Worm (Caenorhabditis elegans) whole organism, L1 larva: Measurements from ENCODE around the gene C44C10.15.
A peak's percentile ranks its signal among the peaks of the same experiment; 100 is the strongest.

ENCODE experiments used
- Y116A8C.19 ChIP-seq: sonication (generic microtip); optimal IDR thresholded peaks from 2 replicates; lab custom pipeline; 2016; ENCODE audit warnings: missing compliant biosample characterization, missing genetic modification characterization, borderline replicate concordance
- aha-1 ChIP-seq: fragments of 150-350 bp; optimal IDR thresholded peaks from 2 replicates; lab custom pipeline; 2014; ENCODE audit warnings: missing biosample characterization, missing genetic modification characterization
- alr-1 ChIP-seq: fragments of 200-800 bp; sonication (Bioruptor generic); optimal IDR thresholded peaks from 2 replicates; lab custom pipeline; 2018; ENCODE audit warnings: borderline replicate concordance, mild to moderate bottlenecking, missing genetic modification characterization, missing compliant biosample characterization
- aly-2 ChIP-seq: fragments of 150-350 bp; optimal IDR thresholded peaks from 2 replicates; lab custom pipeline; 2014; ENCODE audit warnings: missing biosample characterization, missing genetic modification characterization
- ama-1 ChIP-seq: fragments of 150-350 bp; optimal IDR thresholded peaks from 2 replicates; lab custom pipeline; 2014
- blmp-1 ChIP-seq: fragments of 150-350 bp; optimal IDR thresholded peaks from 2 replicates; lab custom pipeline; 2014; ENCODE audit warnings: missing biosample characterization, missing genetic modification characterization
- ceh-88 ChIP-seq: fragments of 200-800 bp; sonication (Bioruptor generic); IDR thresholded peaks from 2 replicates; pipeline ENCODE4 v1.3.6; 2022; ENCODE audit warnings: missing genetic modification characterization, missing compliant biosample characterization
- efl-1 ChIP-seq, 4 experiments: fragments of 150-350 bp; optimal IDR thresholded peaks in 3 of 4; peaks in 1 of 4; 1 replicate in 1 of 4; 2 replicates in 3 of 4; lab custom pipeline; 2014; ENCODE audit warnings: missing biosample characterization in 2 of 4, missing genetic modification characterization in 2 of 4, missing genetic modification reagents in 2 of 4
- efl-3 ChIP-seq: fragments of 200-800 bp; sonication (Bioruptor generic); optimal IDR thresholded peaks from 2 replicates; lab custom pipeline; 2018; ENCODE audit warnings: mild to moderate bottlenecking, missing genetic modification characterization, missing compliant biosample characterization
- elt-2 ChIP-seq: sonication (generic microtip); optimal IDR thresholded peaks from 2 replicates; lab custom pipeline; 2016; ENCODE audit warnings: missing genetic modification characterization, mild to moderate bottlenecking, inconsistent platforms, missing compliant biosample characterization, missing genetic modification reagents
- elt-3 ChIP-seq, 6 experiments: fragments of 150-350 bp in 1 of 6; sonication (generic microtip); optimal IDR thresholded peaks; 2 replicates each; lab custom pipeline; 2017 to 2018; ENCODE audit warnings: missing biosample characterization in 6 of 6, missing genetic modification characterization in 6 of 6, inconsistent platforms in 1 of 6
- ets-5 ChIP-seq: fragments of 200-800 bp; sonication (Bioruptor generic); IDR thresholded peaks from 2 replicates; pipeline ENCODE4 v1.3.6; 2022; ENCODE audit warnings: missing genetic modification characterization, missing compliant biosample characterization
- fkh-4 ChIP-seq: sonication (generic microtip); optimal IDR thresholded peaks from 2 replicates; lab custom pipeline; 2016; ENCODE audit warnings: missing compliant biosample characterization, missing genetic modification characterization, borderline replicate concordance
- hlh-4 ChIP-seq: sonication (generic microtip); optimal IDR thresholded peaks from 2 replicates; lab custom pipeline; 2016; ENCODE audit warnings: mild to moderate bottlenecking, missing genetic modification characterization, missing compliant biosample characterization
- hpl-2 ChIP-seq: fragments of 150-350 bp; optimal IDR thresholded peaks from 2 replicates; lab custom pipeline; 2014; ENCODE audit warnings: missing biosample characterization, missing genetic modification reagents, missing genetic modification characterization
- irx-1 ChIP-seq: sonication (generic microtip); optimal IDR thresholded peaks from 2 replicates; lab custom pipeline; 2016; ENCODE audit warnings: missing genetic modification characterization, missing compliant biosample characterization
- isw-1 ChIP-seq: fragments of 200-800 bp; sonication (Bioruptor generic); IDR thresholded peaks from 2 replicates; pipeline ENCODE4 v1.3.6; 2022; ENCODE audit warnings: missing genetic modification characterization, missing compliant biosample characterization
- jun-1 ChIP-seq: fragments of 150-350 bp; optimal IDR thresholded peaks from 2 replicates; lab custom pipeline; 2014; ENCODE audit warnings: missing biosample characterization, missing genetic modification reagents, missing genetic modification characterization
- lin-14 ChIP-seq: fragments of 200-800 bp; sonication (Bioruptor generic); optimal IDR thresholded peaks from 2 replicates; lab custom pipeline; 2018; ENCODE audit warnings: mild to moderate bottlenecking, missing genetic modification characterization, moderate library complexity, missing compliant biosample characterization
- lin-15B ChIP-seq: fragments of 150-350 bp; sonication (generic microtip); optimal IDR thresholded peaks from 3 replicates; lab custom pipeline; 2014; ENCODE audit warnings: missing biosample characterization, missing genetic modification characterization
- lin-39 ChIP-seq: fragments of 150-350 bp; optimal IDR thresholded peaks from 2 replicates; lab custom pipeline; 2014; ENCODE audit warnings: missing biosample characterization, missing genetic modification reagents, missing genetic modification characterization
- lsy-2 ChIP-seq, 2 experiments: fragments of 150-350 bp; optimal IDR thresholded peaks; 2 replicates each; lab custom pipeline; 2014; ENCODE audit warnings: missing biosample characterization in 2 of 2, missing genetic modification characterization in 2 of 2
- mab-9 ChIP-seq: fragments of 200-800 bp; sonication (Bioruptor generic); IDR thresholded peaks from 2 replicates; pipeline ENCODE4 v1.3.6; 2022; ENCODE audit warnings: missing genetic modification reagents, missing genetic modification characterization, missing compliant biosample characterization
- mef-2 ChIP-seq: fragments of 150-350 bp; optimal IDR thresholded peaks from 2 replicates; lab custom pipeline; 2014; ENCODE audit warnings: missing biosample characterization, missing genetic modification characterization
- mep-1 ChIP-seq: fragments of 150-350 bp; optimal IDR thresholded peaks from 2 replicates; lab custom pipeline; 2014; ENCODE audit warnings: missing biosample characterization, missing genetic modification characterization
- nhr-11 ChIP-seq: fragments of 150-350 bp; optimal IDR thresholded peaks from 2 replicates; lab custom pipeline; 2014; ENCODE audit warnings: missing biosample characterization, missing genetic modification characterization
- nhr-237 ChIP-seq: fragments of 150-350 bp; optimal IDR thresholded peaks from 2 replicates; lab custom pipeline; 2014; ENCODE audit warnings: missing biosample characterization, missing genetic modification characterization
- nhr-28 ChIP-seq: fragments of 150-350 bp; optimal IDR thresholded peaks from 2 replicates; lab custom pipeline; 2014; ENCODE audit warnings: missing biosample characterization, missing genetic modification characterization
- nhr-47 ChIP-seq: sonication (generic microtip); optimal IDR thresholded peaks from 2 replicates; lab custom pipeline; 2016; ENCODE audit warnings: mild to moderate bottlenecking, missing genetic modification characterization, moderate library complexity, missing compliant biosample characterization
- nhr-71 ChIP-seq: sonication (generic microtip); optimal IDR thresholded peaks from 2 replicates; lab custom pipeline; 2016; ENCODE audit warnings: mild to moderate bottlenecking, missing genetic modification characterization, moderate library complexity, missing compliant biosample characterization
- nhr-77 ChIP-seq: fragments of 150-350 bp; optimal IDR thresholded peaks from 2 replicates; lab custom pipeline; 2014; ENCODE audit warnings: missing biosample characterization, missing genetic modification characterization
- nhr-85 ChIP-seq: sonication (generic microtip); peaks from one replicate; lab custom pipeline; 2016; ENCODE audit warnings: missing genetic modification characterization, inconsistent platforms, missing compliant biosample characterization
- pag-3 ChIP-seq: sonication (generic microtip); optimal IDR thresholded peaks from 2 replicates; lab custom pipeline; 2017; ENCODE audit warnings: missing genetic modification characterization, mild to moderate bottlenecking, missing compliant biosample characterization, antibody characterized with exemption, borderline replicate concordance; ENCODE audit not compliant: insufficient read depth
- pax-3 ChIP-seq: fragments of 200-800 bp; sonication (Bioruptor generic); optimal IDR thresholded peaks from 2 replicates; lab custom pipeline; 2018; ENCODE audit warnings: mild to moderate bottlenecking, missing genetic modification characterization, moderate library complexity, missing compliant biosample characterization
- pqm-1 ChIP-seq: sonication (generic microtip); optimal IDR thresholded peaks from 3 replicates; lab custom pipeline; 2017; ENCODE audit warnings: missing biosample characterization, missing genetic modification characterization
- skn-1 ChIP-seq: fragments of 150-350 bp; optimal IDR thresholded peaks from 2 replicates; lab custom pipeline; 2014; ENCODE audit warnings: missing biosample characterization, missing genetic modification characterization
- snu-23 ChIP-seq: sonication (generic microtip); optimal IDR thresholded peaks from 2 replicates; lab custom pipeline; 2016; ENCODE audit warnings: missing genetic modification characterization, missing compliant biosample characterization
- sox-4 ChIP-seq: sonication (generic microtip); optimal IDR thresholded peaks from 2 replicates; lab custom pipeline; 2016; ENCODE audit warnings: missing genetic modification characterization, missing compliant biosample characterization
- sup-37 ChIP-seq: fragments of 200-800 bp; sonication (Bioruptor generic); optimal IDR thresholded peaks from 2 replicates; lab custom pipeline; 2018; ENCODE audit warnings: mild to moderate bottlenecking, missing genetic modification characterization, missing compliant biosample characterization
- swsn-7 ChIP-seq: sonication (generic microtip); optimal IDR thresholded peaks from 2 replicates; lab custom pipeline; 2016; ENCODE audit warnings: missing genetic modification characterization, missing compliant biosample characterization
- tbx-2 ChIP-seq: sonication (generic microtip); optimal IDR thresholded peaks from 2 replicates; lab custom pipeline; 2016; ENCODE audit warnings: missing genetic modification characterization, missing compliant biosample characterization
- unc-130 ChIP-seq: fragments of 150-350 bp; optimal IDR thresholded peaks from 2 replicates; lab custom pipeline; 2017; ENCODE audit warnings: missing biosample characterization, missing genetic modification characterization, inconsistent platforms
- unc-62 ChIP-seq: fragments of 150-350 bp; optimal IDR thresholded peaks from 2 replicates; lab custom pipeline; 2014; ENCODE audit warnings: missing biosample characterization, missing genetic modification reagents, missing genetic modification characterization
- zag-1 ChIP-seq: fragments of 150-350 bp; optimal IDR thresholded peaks from 2 replicates; lab custom pipeline; 2014; ENCODE audit warnings: missing biosample characterization, missing genetic modification characterization
- ztf-11 ChIP-seq, 2 experiments: sonication (generic microtip); optimal IDR thresholded peaks; 2 replicates each; lab custom pipeline; 2016 to 2017; ENCODE audit warnings: missing genetic modification characterization in 2 of 2, missing biosample characterization in 1 of 2, missing compliant biosample characterization in 1 of 2
- ztf-4 ChIP-seq: fragments of 150-350 bp; optimal IDR thresholded peaks from 2 replicates; lab custom pipeline; 2014; ENCODE audit warnings: missing biosample characterization, missing genetic modification characterization

C44C10.15 gene

ce11 chrX:11675573-11675972 lies 24.6 kb downstream of the C44C10.15 start:
- TF ChIP-seq tbx-2 (tag; lab: Kevin White, UChicago): peak; percentile 6
- TF ChIP-seq ztf-11 (tag; optimal IDR thresholded peaks at IDR 0.05; lab: Kevin White, UChicago): peak in 1 of 2 experiments; percentile 65
- no peak for TF ChIP-seq hpl-2 (GFP tag; lab: Kevin White, UChicago)

- TF ChIP-seq ztf-11 (tag; optimal IDR thresholded peaks at IDR 0.05; lab: Kevin White, UChicago) (peak in 1 of 2 experiments; percentile 37), tbx-2 (tag; lab: Kevin White, UChicago) (peak; percentile 3), lin-39 (tag; lab: Kevin White, UChicago) (no peak), sup-37 (no peak)
Observed at ce11 chrX:11673063-11673759, 27.0 kb downstream of the C44C10.15 start.

ce11 chrX:11666545-11667177 lies 33.5 kb downstream of the C44C10.15 start, which contains the start of gene noca-2:
noca-2 (plus strand) TSS chrX:11667127.
- TF ChIP-seq nhr-11 (no peak), sox-4 (tag; lab: Kevin White, UChicago) (no peak), mab-9 (GFP tag; lab: Robert Waterston, UW) (0 out of 2 replicates have a peak, but pooled peaks have one; percentile 35), nhr-237 (no peak), lin-15B (tag; lab: Kevin White, UChicago) (no peak), irx-1 (no peak), nhr-28 (no peak), Y116A8C.19 (tag; lab: Kevin White, UChicago) (no peak), efl-3 (GFP tag; lab: Kevin White, UChicago) (no peak), pqm-1 (tag; lab: Kevin White, UChicago) (no peak), ztf-11 (tag; optimal IDR thresholded peaks at IDR 0.05; lab: Kevin White, UChicago) (no peak), ama-1 (no peak), jun-1 (no peak), zag-1 (tag; lab: Kevin White, UChicago) (no peak), blmp-1 (tag; lab: Kevin White, UChicago) (peak; percentile 11), nhr-71 (tag; lab: Kevin White, UChicago) (peak; percentile 37), lin-14 (peak; percentile 82), aly-2 (tag; lab: Kevin White, UChicago) (no peak), swsn-7 (peak; percentile 26), skn-1 (tag; lab: Kevin White, UChicago) (no peak), elt-2 (no peak), hlh-4 (tag; lab: Kevin White, UChicago) (no peak), unc-130 (tag; lab: Kevin White, UChicago) (no peak), nhr-47 (peak; percentile 11), fkh-4 (no peak), ceh-88 (GFP tag; lab: Robert Waterston, UW) (no peak), elt-3 (tag; optimal IDR thresholded peaks at IDR 0.05; lab: Kevin White, UChicago) (no peak), mef-2 (tag; lab: Kevin White, UChicago) (no peak), snu-23 (GFP tag; lab: Kevin White, UChicago) (peak; percentile 45), aha-1 (tag; lab: Kevin White, UChicago) (no peak), nhr-77 (tag; lab: Kevin White, UChicago) (no peak), mep-1 (tag; lab: Kevin White, UChicago) (peak; percentile 12), nhr-85 (tag; lab: Kevin White, UChicago) (peak; percentile 46), pax-3 (no peak), ztf-4 (tag; lab: Kevin White, UChicago) (no peak), tbx-2 (tag; lab: Kevin White, UChicago) (peak; percentile 12), pag-3 (no peak), unc-62 (GFP tag; lab: Kevin White, UChicago) (no peak), lsy-2 (tag; optimal IDR thresholded peaks at IDR 0.05; lab: Kevin White, UChicago) (peak in 1 of 2 experiments; percentile 44), alr-1 (tag; lab: Kevin White, UChicago) (no peak), isw-1 (GFP tag; lab: Robert Waterston, UW) (0 out of 2 replicates have a peak, but pooled peaks have one; percentile 13), efl-1 (optimal IDR thresholded peaks at IDR 0.05; lab: Kevin White, UChicago) (peak; percentile 5 to 53), efl-1 (GFP tag; optimal IDR thresholded peaks at IDR 0.05 in 1 of 2; lab: Kevin White, UChicago) (peak in 1 of 2 experiments; percentile 84), sup-37 (no peak), ets-5 (GFP tag; lab: Robert Waterston, UW) (no peak)
